Worm (Caenorhabditis elegans) whole organism, L4 larva: ENCODE results near the gene atg-16.2.

Experiments
- F44E2.7 ChIP-seq: fragments of 200-800 bp; sonication (Bioruptor generic); IDR thresholded peaks from 2 replicates; pipeline ENCODE4 v2.1.2; 2022; ENCODE audit warnings: missing genetic modification characterization, missing compliant biosample characterization
- F49E8.2 ChIP-seq: sonication (generic microtip); optimal IDR thresholded peaks from 2 replicates; lab custom pipeline; 2016; ENCODE audit warnings: missing compliant biosample characterization, mild to moderate bottlenecking, missing genetic modification characterization, borderline replicate concordance
- R02D3.7 ChIP-seq: fragments of 150-350 bp; sonication (generic microtip); optimal IDR thresholded peaks from 3 replicates; lab custom pipeline; 2014; ENCODE audit warnings: missing biosample characterization, missing genetic modification characterization
- Y105C5A.15 ChIP-seq: fragments of 200-800 bp; sonication (Bioruptor generic); IDR thresholded peaks from 2 replicates; pipeline ENCODE4 v1.3.6; 2022; ENCODE audit warnings: missing genetic modification characterization, missing compliant biosample characterization
- Y48G9A.11 ChIP-seq: fragments of 200-800 bp; sonication (Bioruptor generic); IDR thresholded peaks from 2 replicates; pipeline ENCODE4 v1.3.6; 2022; ENCODE audit warnings: missing genetic modification reagents, missing genetic modification characterization, missing compliant biosample characterization
- Y75B8A.6 ChIP-seq: fragments of 200-800 bp; sonication (Bioruptor generic); IDR thresholded peaks from 2 replicates; pipeline ENCODE4 v1.3.6; 2022; ENCODE audit warnings: missing genetic modification reagents, missing genetic modification characterization, missing compliant biosample characterization
- ZK337.2 ChIP-seq: fragments of 200-800 bp; sonication (Bioruptor generic); IDR thresholded peaks from 2 replicates; pipeline ENCODE4 v1.3.6; 2022; ENCODE audit warnings: missing genetic modification reagents, missing genetic modification characterization, missing compliant biosample characterization
- aha-1 ChIP-seq: fragments of 150-350 bp; peaks from one replicate; lab custom pipeline; 2014; ENCODE audit warnings: missing biosample characterization, missing genetic modification characterization
- ama-1 ChIP-seq: fragments of 150-350 bp; optimal IDR thresholded peaks from 2 replicates; lab custom pipeline; 2014; ENCODE audit warnings: inconsistent platforms, mixed read lengths
- ceh-32 ChIP-seq: sonication (generic microtip); optimal IDR thresholded peaks from 2 replicates; lab custom pipeline; 2016; ENCODE audit warnings: mild to moderate bottlenecking, missing genetic modification characterization, missing compliant biosample characterization; ENCODE audit not compliant: poor library complexity
- cey-2 ChIP-seq: sonication (generic microtip); optimal IDR thresholded peaks from 3 replicates; lab custom pipeline; 2017; ENCODE audit warnings: missing genetic modification characterization, mild to moderate bottlenecking, missing compliant biosample characterization, antibody characterized with exemption, borderline replicate concordance; ENCODE audit not compliant: insufficient read depth
- daf-12 ChIP-seq: fragments of 150-350 bp; optimal IDR thresholded peaks from 2 replicates; lab custom pipeline; 2014; ENCODE audit warnings: missing biosample characterization, missing genetic modification reagents, missing genetic modification characterization
- daf-16 ChIP-seq, 3 experiments: sonication (generic microtip); optimal IDR thresholded peaks; 2 replicates each; lab custom pipeline; 2016 to 2017; ENCODE audit warnings: missing genetic modification characterization in 3 of 3, missing genetic modification reagents in 3 of 3, mild to moderate bottlenecking in 2 of 3, missing compliant biosample characterization in 2 of 3, missing biosample characterization in 1 of 3, moderate library complexity in 1 of 3
- dmd-6 ChIP-seq: fragments of 200-800 bp; sonication (Bioruptor generic); IDR thresholded peaks from 2 replicates; pipeline ENCODE4 v1.3.6; 2022; ENCODE audit warnings: missing genetic modification reagents, missing genetic modification characterization, missing compliant biosample characterization
- dmd-9 ChIP-seq: fragments of 200-800 bp; sonication (Bioruptor generic); IDR thresholded peaks from 2 replicates; pipeline ENCODE4 v1.3.6; 2022; ENCODE audit warnings: missing genetic modification reagents, missing genetic modification characterization, missing compliant biosample characterization
- dpl-1 ChIP-seq: fragments of 150-350 bp; optimal IDR thresholded peaks from 2 replicates; lab custom pipeline; 2014; ENCODE audit warnings: missing biosample characterization, missing genetic modification reagents, missing genetic modification characterization
- dve-1 ChIP-seq: sonication (generic microtip); optimal IDR thresholded peaks from 2 replicates; lab custom pipeline; 2017; ENCODE audit warnings: antibody characterized with exemption, mild to moderate bottlenecking, missing genetic modification characterization, missing compliant biosample characterization; ENCODE audit not compliant: insufficient read depth
- egl-43 ChIP-seq: fragments of 200-800 bp; sonication (Bioruptor generic); IDR thresholded peaks from 2 replicates; pipeline ENCODE4 v1.3.6; 2022; ENCODE audit warnings: missing genetic modification reagents, missing genetic modification characterization, missing compliant biosample characterization
- hif-1 ChIP-seq, 2 experiments: sonication (generic microtip); optimal IDR thresholded peaks; 2 replicates each; lab custom pipeline; 2016 to 2017; ENCODE audit warnings: missing compliant biosample characterization in 2 of 2, missing genetic modification characterization in 2 of 2, missing genetic modification reagents in 2 of 2, missing genotype in 2 of 2, mild to moderate bottlenecking in 1 of 2
- jun-1 ChIP-seq: fragments of 150-350 bp; optimal IDR thresholded peaks from 2 replicates; lab custom pipeline; 2014; ENCODE audit warnings: missing biosample characterization, missing genetic modification reagents, missing genetic modification characterization
- lim-7 ChIP-seq: fragments of 200-800 bp; sonication (Bioruptor generic); IDR thresholded peaks from 2 replicates; pipeline ENCODE4 v1.3.6; 2022; ENCODE audit warnings: missing genetic modification characterization, missing compliant biosample characterization
- lin-13 ChIP-seq: fragments of 150-350 bp; optimal IDR thresholded peaks from 2 replicates; lab custom pipeline; 2014; ENCODE audit warnings: missing biosample characterization, missing genetic modification reagents, missing genetic modification characterization
- lin-29 ChIP-seq: fragments of 200-800 bp; sonication (Bioruptor generic); IDR thresholded peaks from 2 replicates; pipeline ENCODE4 v1.3.6; 2022; ENCODE audit warnings: missing genetic modification reagents, missing genetic modification characterization, missing compliant biosample characterization
- lir-3 ChIP-seq: sonication (generic microtip); optimal IDR thresholded peaks from 2 replicates; lab custom pipeline; 2016; ENCODE audit warnings: mild to moderate bottlenecking, missing genetic modification characterization, missing compliant biosample characterization
- lsy-2 ChIP-seq, 2 experiments: fragments of 150-350 bp in 1 of 2; sonication (generic microtip) in 1 of 2; optimal IDR thresholded peaks; 2 replicates each; lab custom pipeline; 2014 to 2017; ENCODE audit warnings: missing biosample characterization in 2 of 2, missing genetic modification characterization in 2 of 2
- madf-9 ChIP-seq: fragments of 200-800 bp; sonication (Bioruptor generic); conservative IDR thresholded peaks from 2 replicates; pipeline ENCODE4 v1.3.6; 2022; ENCODE audit warnings: missing genetic modification reagents, missing genetic modification characterization, missing compliant biosample characterization
- mdt-29 ChIP-seq: fragments of 200-800 bp; sonication (Bioruptor generic); IDR thresholded peaks from 2 replicates; pipeline ENCODE4 v1.3.6; 2022; ENCODE audit warnings: missing genetic modification reagents, missing genetic modification characterization, missing compliant biosample characterization
- mxl-2 ChIP-seq: fragments of 200-800 bp; sonication (Bioruptor generic); conservative IDR thresholded peaks from 2 replicates; pipeline ENCODE4 v1.3.6; 2022; ENCODE audit warnings: missing genetic modification reagents, missing genetic modification characterization, missing compliant biosample characterization
- nhr-237 ChIP-seq: sonication (generic microtip); optimal IDR thresholded peaks from 2 replicates; lab custom pipeline; 2017; ENCODE audit warnings: missing biosample characterization, missing genetic modification characterization
- nhr-41 ChIP-seq: fragments of 200-800 bp; sonication (Bioruptor generic); IDR thresholded peaks from 2 replicates; pipeline ENCODE4 v1.3.6; 2022; ENCODE audit warnings: missing genetic modification reagents, missing genetic modification characterization, missing compliant biosample characterization
- nhr-48 ChIP-seq: sonication (generic microtip); optimal IDR thresholded peaks from 2 replicates; lab custom pipeline; 2016; ENCODE audit warnings: mild to moderate bottlenecking, missing genetic modification characterization, missing compliant biosample characterization
- nhr-6 ChIP-seq: fragments of 150-350 bp; optimal IDR thresholded peaks from 2 replicates; lab custom pipeline; 2014; ENCODE audit warnings: missing biosample characterization, missing genetic modification characterization
- nhr-76 ChIP-seq: fragments of 150-350 bp; optimal IDR thresholded peaks from 2 replicates; lab custom pipeline; 2014; ENCODE audit warnings: missing biosample characterization, missing genetic modification characterization
- nhr-77 ChIP-seq: fragments of 150-350 bp; optimal IDR thresholded peaks from 2 replicates; lab custom pipeline; 2014; ENCODE audit warnings: missing biosample characterization, missing genetic modification characterization
- pqm-1 ChIP-seq: sonication (generic microtip); optimal IDR thresholded peaks from 2 replicates; lab custom pipeline; 2017; ENCODE audit warnings: missing biosample characterization, missing genetic modification characterization
- set-16 ChIP-seq: fragments of 200-800 bp; sonication (Bioruptor generic); IDR thresholded peaks from 2 replicates; pipeline ENCODE4 v1.3.6; 2022; ENCODE audit warnings: missing genetic modification reagents, missing genetic modification characterization, missing compliant biosample characterization
- snpc-4 ChIP-seq: fragments of 150-350 bp; optimal IDR thresholded peaks from 2 replicates; lab custom pipeline; 2014; ENCODE audit warnings: missing biosample characterization, missing genetic modification characterization
- spr-3 ChIP-seq: fragments of 200-800 bp; sonication (Bioruptor generic); optimal IDR thresholded peaks from 2 replicates; lab custom pipeline; 2018; ENCODE audit warnings: mild to moderate bottlenecking, missing genetic modification characterization, missing compliant biosample characterization
- unc-39 ChIP-seq: sonication (generic microtip); optimal IDR thresholded peaks from 2 replicates; lab custom pipeline; 2017; ENCODE audit warnings: missing biosample characterization, missing genetic modification characterization
- unc-62 ChIP-seq, 3 experiments: fragments of 150-350 bp in 1 of 3; sonication (generic microtip); optimal IDR thresholded peaks in 2 of 3; peaks in 1 of 3; 1 replicate in 1 of 3; 2 replicates in 2 of 3; lab custom pipeline; 2014 to 2017; ENCODE audit warnings: missing biosample characterization in 3 of 3, missing genetic modification characterization in 3 of 3, missing genetic modification reagents in 3 of 3, missing genotype in 1 of 3
- zfp-3 ChIP-seq: fragments of 200-800 bp; sonication (Bioruptor generic); conservative IDR thresholded peaks from 2 replicates; pipeline ENCODE4 v1.3.6; 2022; ENCODE audit warnings: missing genetic modification reagents, missing genetic modification characterization, missing compliant biosample characterization
- zip-11 ChIP-seq: fragments of 200-800 bp; sonication (Bioruptor generic); IDR thresholded peaks from 2 replicates; pipeline ENCODE4 v1.3.6; 2022; ENCODE audit warnings: missing genetic modification characterization, missing compliant biosample characterization
- ztf-7 ChIP-seq: fragments of 150-350 bp; optimal IDR thresholded peaks from 2 replicates; lab custom pipeline; 2014; ENCODE audit warnings: missing biosample characterization, missing genetic modification characterization

atg-16.2 gene

ce11 chrII:6425993-6426392, 27.2 kb downstream of the atg-16.2 start, which contains the start of gene col-75:
Gene col-75, plus strand, starts transcription at chrII:6426293.
- no peak for TF ChIP-seq aha-1 (tag; lab: Kevin White, UChicago)

ce11 chrII:6422812-6423211, 30.4 kb downstream of the atg-16.2 start, which contains the start of gene K03H9.3:
Gene K03H9.3, plus strand, starts transcription at chrII:6423112.
- TF ChIP-seq lsy-2 (tag; optimal IDR thresholded peaks at IDR 0.05; lab: Kevin White, UChicago) (no peak), lir-3 (tag; lab: Kevin White, UChicago) (no peak), nhr-77 (tag; lab: Kevin White, UChicago) (no peak), dve-1 (tag; lab: Kevin White, UChicago) (no peak), Y105C5A.15 (no peak), unc-62 (GFP tag; optimal IDR thresholded peaks at IDR 0.05 in 1 of 2; lab: Kevin White, UChicago) (no peak), unc-62 (tag; optimal IDR thresholded peaks at IDR 0.05; lab: Kevin White, UChicago) (no peak), unc-39 (tag; lab: Kevin White, UChicago) (no peak), pqm-1 (tag; lab: Kevin White, UChicago) (no peak), dpl-1 (GFP tag; lab: Kevin White, UChicago) (no peak), madf-9 (no peak), snpc-4 (no peak), set-16 (GFP tag; lab: Robert Waterston, UW) (no peak), nhr-41 (no peak), nhr-6 (no peak), daf-12 (no peak), nhr-237 (tag; lab: Kevin White, UChicago) (no peak)

- no peak for TF ChIP-seq ZK337.2
- peak; percentile 69 for TF ChIP-seq aha-1 (tag; lab: Kevin White, UChicago)
- no peak for TF ChIP-seq R02D3.7 (tag; lab: Kevin White, UChicago)
These were observed 34.0 kb downstream of the atg-16.2 start for ce11 chrII:6419163-6419562.

- no peak for TF ChIP-seq dmd-9 (GFP tag; lab: Robert Waterston, UW)
- TF ChIP-seq ceh-32 (tag; lab: Kevin White, UChicago), result no peak
- peak in 1 of 2 experiments; percentile 1 for TF ChIP-seq unc-62 (GFP tag; optimal IDR thresholded peaks at IDR 0.05 in 1 of 2; lab: Kevin White, UChicago)
- TF ChIP-seq unc-62 (tag; optimal IDR thresholded peaks at IDR 0.05; lab: Kevin White, UChicago), result no peak
- no peak for TF ChIP-seq egl-43 (GFP tag; lab: Robert Waterston, UW)
- TF ChIP-seq, all 104 proteins: peak for 1
These were observed 35.2 kb downstream of the atg-16.2 start for ce11 chrII:6417999-6418398.

ce11 chrII:6413788-6414187, 39.4 kb downstream of the atg-16.2 start:
- no peak for TF ChIP-seq hif-1 (tag; optimal IDR thresholded peaks at IDR 0.05; lab: Kevin White, UChicago)
- no peak for TF ChIP-seq ceh-32 (tag; lab: Kevin White, UChicago)
- no peak for TF ChIP-seq F44E2.7
- TF ChIP-seq ama-1 (lab: Kevin White, UChicago), result no peak
- TF ChIP-seq Y48G9A.11, result no peak
- TF ChIP-seq mxl-2 (GFP tag; lab: Robert Waterston, UW), result no peak
- TF ChIP-seq ztf-7 (tag; lab: Kevin White, UChicago), result no peak
- no peak for TF ChIP-seq jun-1
- TF ChIP-seq spr-3 (GFP tag; lab: Kevin White, UChicago), result no peak
- no peak for TF ChIP-seq lin-29 (GFP tag; lab: Robert Waterston, UW)
- TF ChIP-seq zfp-3 (GFP tag; lab: Robert Waterston, UW), result no peak
- peak in 1 of 2 experiments; percentile 32 for TF ChIP-seq daf-16 (GFP tag; optimal IDR thresholded peaks at IDR 0.05; lab: Kevin White, UChicago)
- peak; percentile 78 for TF ChIP-seq daf-16 (tag; optimal IDR thresholded peaks at IDR 0.05; lab: Kevin White, UChicago)
- TF ChIP-seq nhr-48 (tag; lab: Kevin White, UChicago), result peak; percentile 48
- no peak for TF ChIP-seq nhr-237 (tag; lab: Kevin White, UChicago)
- TF ChIP-seq Y75B8A.6 (GFP tag; lab: Robert Waterston, UW), result no peak
- no peak for TF ChIP-seq zip-11
- TF ChIP-seq dmd-6 (GFP tag; lab: Robert Waterston, UW), result peak; percentile 85
- TF ChIP-seq mdt-29 (GFP tag; lab: Robert Waterston, UW), result no peak
- TF ChIP-seq dmd-9 (GFP tag; lab: Robert Waterston, UW), result no peak
- TF ChIP-seq Y105C5A.15, result no peak
- TF ChIP-seq lim-7, result no peak
- TF ChIP-seq nhr-76, result no peak
- TF ChIP-seq lin-13, result no peak
- TF ChIP-seq F49E8.2, result no peak
- no peak for TF ChIP-seq cey-2 (tag; lab: Kevin White, UChicago)
- peak; percentile 32 for TF ChIP-seq nhr-6
